Worm (Caenorhabditis elegans) whole organism, L4 larva: ENCODE data around the gene sra-32.

ENCODE experiments used
- Y48G9A.11 ChIP-seq: fragments of 200-800 bp; sonication (Bioruptor generic); IDR thresholded peaks from 2 replicates; pipeline ENCODE4 v1.3.6; 2022; ENCODE audit warnings: missing genetic modification reagents, missing genetic modification characterization, missing compliant biosample characterization
- Y5F2A.4 ChIP-seq: fragments of 200-800 bp; sonication (Bioruptor generic); optimal IDR thresholded peaks from 2 replicates; lab custom pipeline; 2018; ENCODE audit warnings: mild to moderate bottlenecking, missing genetic modification characterization, missing compliant biosample characterization
- ZK546.5 ChIP-seq, 2 experiments: sonication (generic microtip); optimal IDR thresholded peaks; 2 replicates each; lab custom pipeline; 2017; ENCODE audit warnings: missing biosample characterization in 2 of 2, missing genetic modification characterization in 2 of 2
- ceh-28 ChIP-seq: fragments of 150-350 bp; optimal IDR thresholded peaks from 2 replicates; lab custom pipeline; 2014; ENCODE audit warnings: missing biosample characterization, missing genetic modification reagents, missing genetic modification characterization
- ctbp-1 ChIP-seq: fragments of 200-800 bp; sonication (Bioruptor generic); IDR thresholded peaks from 2 replicates; pipeline ENCODE4 v1.3.6; 2022; ENCODE audit warnings: missing genetic modification reagents, missing genetic modification characterization, missing compliant biosample characterization
- daf-12 ChIP-seq: fragments of 150-350 bp; optimal IDR thresholded peaks from 2 replicates; lab custom pipeline; 2014; ENCODE audit warnings: missing biosample characterization, missing genetic modification reagents, missing genetic modification characterization
- daf-16 ChIP-seq, 3 experiments: sonication (generic microtip); optimal IDR thresholded peaks; 2 replicates each; lab custom pipeline; 2016 to 2017; ENCODE audit warnings: missing genetic modification characterization in 3 of 3, missing genetic modification reagents in 3 of 3, mild to moderate bottlenecking in 2 of 3, missing compliant biosample characterization in 2 of 3, missing biosample characterization in 1 of 3, moderate library complexity in 1 of 3
- daf-19 ChIP-seq: fragments of 200-800 bp; sonication (Bioruptor generic); conservative IDR thresholded peaks from 2 replicates; pipeline ENCODE4 v1.3.6; 2022; ENCODE audit warnings: missing genetic modification characterization, missing compliant biosample characterization
- daf-8 ChIP-seq: fragments of 200-800 bp; sonication (Bioruptor generic); IDR thresholded peaks from 2 replicates; pipeline ENCODE4 v1.3.6; 2022; ENCODE audit warnings: missing genetic modification characterization, missing compliant biosample characterization
- dpl-1 ChIP-seq: fragments of 150-350 bp; optimal IDR thresholded peaks from 2 replicates; lab custom pipeline; 2014; ENCODE audit warnings: missing biosample characterization, missing genetic modification reagents, missing genetic modification characterization
- duxl-1 ChIP-seq: sonication (generic microtip); optimal IDR thresholded peaks from 2 replicates; lab custom pipeline; 2016; ENCODE audit warnings: mild to moderate bottlenecking, missing genetic modification characterization, moderate library complexity, missing compliant biosample characterization; ENCODE audit not compliant: poor library complexity
- egl-27 ChIP-seq: sonication (generic microtip); optimal IDR thresholded peaks from 3 replicates; lab custom pipeline; 2017; ENCODE audit warnings: missing biosample characterization, missing genetic modification reagents, missing genetic modification characterization
- hif-1 ChIP-seq, 2 experiments: sonication (generic microtip); optimal IDR thresholded peaks; 2 replicates each; lab custom pipeline; 2016 to 2017; ENCODE audit warnings: missing compliant biosample characterization in 2 of 2, missing genetic modification characterization in 2 of 2, missing genetic modification reagents in 2 of 2, missing genotype in 2 of 2, mild to moderate bottlenecking in 1 of 2
- hlh-11 ChIP-seq: fragments of 200-800 bp; sonication (Bioruptor generic); optimal IDR thresholded peaks from 2 replicates; lab custom pipeline; 2018; ENCODE audit warnings: mild to moderate bottlenecking, missing genetic modification characterization, missing compliant biosample characterization
- hlh-30 ChIP-seq: sonication (generic microtip); optimal IDR thresholded peaks from 2 replicates; lab custom pipeline; 2017; ENCODE audit warnings: antibody characterized with exemption, mild to moderate bottlenecking, missing genetic modification characterization, missing compliant biosample characterization; ENCODE audit not compliant: insufficient read depth
- hmg-1.1 ChIP-seq: fragments of 200-800 bp; sonication (Bioruptor generic); IDR thresholded peaks from 2 replicates; pipeline ENCODE4 v1.3.6; 2022; ENCODE audit warnings: missing genetic modification reagents, missing genetic modification characterization, missing compliant biosample characterization
- lin-15B ChIP-seq: fragments of 150-350 bp; sonication (generic microtip); optimal IDR thresholded peaks from 3 replicates; lab custom pipeline; 2014; ENCODE audit warnings: missing biosample characterization, missing genetic modification characterization
- lsy-2 ChIP-seq, 2 experiments: fragments of 150-350 bp in 1 of 2; sonication (generic microtip) in 1 of 2; optimal IDR thresholded peaks; 2 replicates each; lab custom pipeline; 2014 to 2017; ENCODE audit warnings: missing biosample characterization in 2 of 2, missing genetic modification characterization in 2 of 2
- mxl-2 ChIP-seq: fragments of 200-800 bp; sonication (Bioruptor generic); conservative IDR thresholded peaks from 2 replicates; pipeline ENCODE4 v1.3.6; 2022; ENCODE audit warnings: missing genetic modification reagents, missing genetic modification characterization, missing compliant biosample characterization
- mxl-3 ChIP-seq: fragments of 200-800 bp; sonication (Bioruptor generic); optimal IDR thresholded peaks from 2 replicates; lab custom pipeline; 2018; ENCODE audit warnings: mild to moderate bottlenecking, missing genetic modification characterization, missing compliant biosample characterization
- nhr-11 ChIP-seq: fragments of 150-350 bp; optimal IDR thresholded peaks from 2 replicates; lab custom pipeline; 2014; ENCODE audit warnings: missing biosample characterization, missing genetic modification characterization
- nhr-42 ChIP-seq: fragments of 200-800 bp; sonication (Bioruptor generic); IDR thresholded peaks from 2 replicates; pipeline ENCODE4 v1.3.6; 2022; ENCODE audit warnings: missing genetic modification characterization, missing compliant biosample characterization
- spr-1 ChIP-seq: sonication (generic microtip); optimal IDR thresholded peaks from 2 replicates; lab custom pipeline; 2016; ENCODE audit warnings: mild to moderate bottlenecking, missing genetic modification characterization, missing compliant biosample characterization
- unc-62 ChIP-seq, 3 experiments: fragments of 150-350 bp in 1 of 3; sonication (generic microtip); optimal IDR thresholded peaks in 2 of 3; peaks in 1 of 3; 1 replicate in 1 of 3; 2 replicates in 2 of 3; lab custom pipeline; 2014 to 2017; ENCODE audit warnings: missing biosample characterization in 3 of 3, missing genetic modification characterization in 3 of 3, missing genetic modification reagents in 3 of 3, missing genotype in 1 of 3
- vab-7 ChIP-seq: fragments of 200-800 bp; sonication (Bioruptor generic); IDR thresholded peaks from 2 replicates; pipeline ENCODE4 v1.3.6; 2022; ENCODE audit warnings: missing genetic modification reagents, missing genetic modification characterization, missing compliant biosample characterization
- ztf-11 ChIP-seq: fragments of 150-350 bp; optimal IDR thresholded peaks from 2 replicates; lab custom pipeline; 2014; ENCODE audit warnings: missing biosample characterization, missing genetic modification characterization

Gene sra-32

ce11 chrII:4495844-4496243 is 35.9 kb downstream of the sra-32 start (continued):
- TF ChIP-seq lin-15B (tag; lab: Kevin White, UChicago), result no peak
- no peak for TF ChIP-seq mxl-2 (GFP tag; lab: Robert Waterston, UW)
- no peak for TF ChIP-seq daf-8 (GFP tag; lab: Robert Waterston, UW)
- TF ChIP-seq nhr-42 (GFP tag; lab: Robert Waterston, UW), result no peak

ce11 chrII:4494532-4494931 is 37.2 kb downstream of the sra-32 start:
- TF ChIP-seq duxl-1 (no peak), lsy-2 (tag; optimal IDR thresholded peaks at IDR 0.05; lab: Kevin White, UChicago) (peak in 1 of 2 experiments; percentile 7), nhr-11 (tag; lab: Kevin White, UChicago) (peak; percentile 60), ceh-28 (tag; lab: Kevin White, UChicago) (no peak), hlh-30 (tag; lab: Kevin White, UChicago) (peak; percentile 15), daf-16 (GFP tag; optimal IDR thresholded peaks at IDR 0.05; lab: Kevin White, UChicago) (peak in 1 of 2 experiments; percentile 49), daf-16 (tag; optimal IDR thresholded peaks at IDR 0.05; lab: Kevin White, UChicago) (no peak), mxl-3 (GFP tag; lab: Kevin White, UChicago) (no peak), daf-12 (tag; lab: Kevin White, UChicago) (no peak), daf-19 (GFP tag; lab: Robert Waterston, UW) (0 out of 2 replicates have a peak, but pooled peaks have one; percentile 30), hlh-11 (tag; lab: Kevin White, UChicago) (peak; percentile 56), ctbp-1 (GFP tag; lab: Robert Waterston, UW) (0 out of 2 replicates have a peak, but pooled peaks have one; percentile 35)

DNA sequence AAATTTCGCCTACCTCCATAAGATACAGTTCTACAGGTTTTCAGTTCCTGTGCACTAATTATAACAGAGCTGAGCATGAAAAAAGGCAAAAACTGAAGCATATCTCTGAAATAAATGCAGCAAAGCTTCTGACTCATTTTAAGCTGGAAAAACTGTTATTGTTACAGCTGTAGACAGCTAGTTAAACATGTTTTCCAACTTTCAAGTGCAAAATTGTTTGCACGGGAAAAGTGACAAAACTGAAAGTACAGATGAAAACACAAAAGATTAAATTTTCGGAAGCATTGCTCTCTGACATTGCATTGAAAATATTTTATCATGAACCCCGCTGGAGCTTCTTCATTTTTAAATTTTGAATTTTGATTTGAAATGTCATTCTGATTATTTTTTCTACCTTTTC is 41.1 kb downstream of the sra-32 start, which contains the start of gene T05C1.5:
Gene T05C1.5 (minus strand): TSS at position 101 of the 400 bp plus-strand sequence.
- no peak for TF ChIP-seq Y48G9A.11 (GFP tag; lab: Robert Waterston, UW)
- no peak for TF ChIP-seq hif-1 (tag; optimal IDR thresholded peaks at IDR 0.05; lab: Kevin White, UChicago)
- no peak for TF ChIP-seq hmg-1.1 (GFP tag; lab: Robert Waterston, UW)
- TF ChIP-seq hlh-30 (tag; lab: Kevin White, UChicago), result no peak
- TF ChIP-seq spr-1, result no peak
- TF ChIP-seq vab-7 (GFP tag; lab: Robert Waterston, UW), result no peak

DNA sequence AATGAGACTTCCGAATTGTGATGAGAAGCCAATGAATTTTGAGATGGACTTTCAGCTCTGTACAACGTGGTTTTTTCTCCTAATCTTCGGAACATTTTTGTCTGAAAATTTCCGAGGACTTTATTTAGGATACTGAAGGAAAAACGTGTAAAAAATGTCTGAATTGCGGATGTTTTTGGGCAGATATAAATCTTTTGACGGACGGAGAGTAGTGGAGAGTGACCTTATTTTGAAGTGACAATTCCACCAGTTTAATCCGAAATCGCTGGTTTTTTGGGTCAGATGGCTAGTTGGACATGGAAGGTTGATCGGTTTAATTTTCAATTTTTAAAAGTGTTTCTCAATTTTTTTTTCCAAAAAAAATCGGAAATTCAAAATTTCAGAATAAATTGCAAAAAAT is 42.5 kb downstream of the sra-32 start, which contains the start of gene T05C1.3:
Gene T05C1.3 (minus strand): TSS at position 101 of the 400 bp plus-strand sequence.
- TF ChIP-seq Y5F2A.4 (GFP tag; lab: Kevin White, UChicago), result no peak
- no peak for TF ChIP-seq daf-16 (GFP tag; optimal IDR thresholded peaks at IDR 0.05; lab: Kevin White, UChicago)
- no peak for TF ChIP-seq daf-16 (tag; optimal IDR thresholded peaks at IDR 0.05; lab: Kevin White, UChicago)
- no peak for TF ChIP-seq egl-27 (tag; lab: Kevin White, UChicago)
- TF ChIP-seq ztf-11 (tag; lab: Kevin White, UChicago), result no peak
- TF ChIP-seq daf-12 (tag; lab: Kevin White, UChicago), result no peak
- no peak for TF ChIP-seq ctbp-1 (GFP tag; lab: Robert Waterston, UW)

ce11 chrII:4482021-4482420 is 49.8 kb downstream of the sra-32 start, which contains the start of gene T05C1.2:
T05C1.2 (minus strand) TSS chrII:4482121.
- TF ChIP-seq ZK546.5 (tag; optimal IDR thresholded peaks at IDR 0.05; lab: Kevin White, UChicago) (no peak), dpl-1 (GFP tag; lab: Kevin White, UChicago) (no peak), unc-62 (GFP tag; optimal IDR thresholded peaks at IDR 0.05 in 1 of 2; lab: Kevin White, UChicago) (peak in 1 of 2 experiments; percentile 37), unc-62 (tag; optimal IDR thresholded peaks at IDR 0.05; lab: Kevin White, UChicago) (no peak)
- TF ChIP-seq, all 104 proteins: peak for 1
